Worm (Caenorhabditis elegans): ENCODE results near the gene F42H10.6.

F42H10.6 gene

DNA sequence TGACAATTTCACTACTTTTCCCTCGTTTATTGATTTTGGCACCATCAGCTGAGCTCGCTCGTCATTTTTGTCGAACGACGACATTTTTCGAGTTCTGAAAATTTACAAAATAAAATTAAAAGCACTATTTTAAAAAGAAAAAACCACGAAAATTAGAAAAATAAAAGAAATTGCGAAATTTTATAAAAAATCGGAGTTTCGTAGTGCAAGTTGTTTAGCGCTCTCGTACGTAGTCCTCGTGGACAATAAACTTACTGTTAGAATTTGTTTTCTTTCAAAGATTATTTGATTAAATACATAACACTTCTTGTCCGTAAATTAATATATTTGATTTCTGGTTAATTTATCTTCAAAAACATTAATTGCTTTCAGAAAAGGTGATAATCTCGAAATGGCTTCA is 10.0 kb upstream of the F42H10.6 start, which contains the start of the genes ess-2 and F42H10.2 (continued):
- TF ChIP-seq nhr-84 (tag; optimal IDR thresholded peaks at IDR 0.05) = no peak
- TF ChIP-seq ceh-90 (tag; optimal IDR thresholded peaks at IDR 0.05) = no peak
- no peak for TF ChIP-seq grh-1 (GFP tag; IDR thresholded peaks at IDR 0.05)
- peak; percentile 40 for TF ChIP-seq rnt-1 (tag; optimal IDR thresholded peaks at IDR 0.05)
- no peak for TF ChIP-seq mef-2 (tag; optimal IDR thresholded peaks at IDR 0.05)
- TF ChIP-seq nhr-71 (tag; optimal IDR thresholded peaks at IDR 0.05) = peak; percentile 53
- TF ChIP-seq efl-1 (optimal IDR thresholded peaks at IDR 0.05) = peak; percentile 54 to 56
- TF ChIP-seq efl-1 (GFP tag; optimal IDR thresholded peaks at IDR 0.05 in 1 of 2) = peak; percentile 52 to 93
- TF ChIP-seq mab-9 (GFP tag; IDR thresholded peaks at IDR 0.05) = no peak
- peak; percentile 71 for TF ChIP-seq lin-15B (tag; optimal IDR thresholded peaks at IDR 0.05)
- TF ChIP-seq unc-98 (GFP tag; IDR thresholded peaks at IDR 0.05) = no peak
- TF ChIP-seq fkh-4 (tag; optimal IDR thresholded peaks at IDR 0.05; ENCODE audit: borderline replicate concordance) = no peak
- TF ChIP-seq snu-23 (GFP tag; optimal IDR thresholded peaks at IDR 0.05) = peak; percentile 62
- TF ChIP-seq zag-1 (tag; optimal IDR thresholded peaks at IDR 0.05) = no peak
- no peak for TF ChIP-seq unc-30 (tag; optimal IDR thresholded peaks at IDR 0.05)
- no peak for TF ChIP-seq efl-3 (GFP tag; optimal IDR thresholded peaks at IDR 0.05)
- TF ChIP-seq ceh-88 (GFP tag; IDR thresholded peaks at IDR 0.05) = no peak
- peak; percentile 82 for TF ChIP-seq skn-1 (tag; optimal IDR thresholded peaks at IDR 0.05)
- TF ChIP-seq vab-15 (tag; optimal IDR thresholded peaks at IDR 0.05) = no peak
- TF ChIP-seq nhr-11 (tag; optimal IDR thresholded peaks at IDR 0.05) = no peak
- TF ChIP-seq swsn-7 (tag; optimal IDR thresholded peaks at IDR 0.05) = peak; percentile 43
- TF ChIP-seq blmp-1 (tag; optimal IDR thresholded peaks at IDR 0.05) = peak; percentile 54
- no peak for TF ChIP-seq nhr-19 (GFP tag; conservative IDR thresholded peaks at IDR 0.05)
- TF ChIP-seq ceh-8 (GFP tag; optimal IDR thresholded peaks at IDR 0.05) = no peak
- TF ChIP-seq aha-1 (tag; optimal IDR thresholded peaks at IDR 0.05) = no peak
- TF ChIP-seq nhr-90 (tag; optimal IDR thresholded peaks at IDR 0.05; ENCODE audit: poor library complexity) = no peak
- TF ChIP-seq xbp-1 (tag; optimal IDR thresholded peaks at IDR 0.05) = peak; percentile 36
- TF ChIP-seq F16B12.6 (tag; optimal IDR thresholded peaks at IDR 0.05) = no peak
- TF ChIP-seq sup-37 (GFP tag; optimal IDR thresholded peaks at IDR 0.05) = no peak
- no peak for TF ChIP-seq hlh-4 (tag; optimal IDR thresholded peaks at IDR 0.05)
- TF ChIP-seq C34B4.2 (tag; optimal IDR thresholded peaks at IDR 0.05) = no peak
- no peak for TF ChIP-seq fkh-8 (tag; optimal IDR thresholded peaks at IDR 0.05)
- TF ChIP-seq irx-1 (tag; optimal IDR thresholded peaks at IDR 0.05) = no peak
- TF ChIP-seq nhr-47 (tag; optimal IDR thresholded peaks at IDR 0.05) = peak; percentile 31
- no peak for TF ChIP-seq pax-3 (tag; optimal IDR thresholded peaks at IDR 0.05)
- peak; percentile 50 for TF ChIP-seq lin-13 (GFP tag; optimal IDR thresholded peaks at IDR 0.05)
- no peak for TF ChIP-seq fos-1 (tag; optimal IDR thresholded peaks at IDR 0.05)
- no peak for TF ChIP-seq nhr-85 (tag)
- TF ChIP-seq lin-39 (tag; optimal IDR thresholded peaks at IDR 0.05) = no peak
- TF ChIP-seq Y116A8C.19 (tag; optimal IDR thresholded peaks at IDR 0.05; ENCODE audit: borderline replicate concordance) = no peak
- no peak for TF ChIP-seq jun-1 (tag; optimal IDR thresholded peaks at IDR 0.05)
- TF ChIP-seq pag-3 (tag; optimal IDR thresholded peaks at IDR 0.05; ENCODE audit: borderline replicate concordance, insufficient read depth) = no peak
- peak; percentile 55 to 74 for TF ChIP-seq lin-35 (GFP tag; optimal IDR thresholded peaks at IDR 0.05)
- TF ChIP-seq snpc-4 (tag; optimal IDR thresholded peaks at IDR 0.05) = no peak
- TF ChIP-seq unc-62 (GFP tag; optimal IDR thresholded peaks at IDR 0.05) = no peak
- TF ChIP-seq nhr-28 (tag; optimal IDR thresholded peaks at IDR 0.05) = no peak
- TF ChIP-seq egl-27 (tag; optimal IDR thresholded peaks at IDR 0.05) = no peak
- peak; percentile 83 for TF ChIP-seq zip-4 (GFP tag; optimal IDR thresholded peaks at IDR 0.05)
- no peak for TF ChIP-seq ama-1 (optimal IDR thresholded peaks at IDR 0.05)
- no peak for TF ChIP-seq aly-2 (tag; optimal IDR thresholded peaks at IDR 0.05)
- no peak for TF ChIP-seq mdl-1 (tag; optimal IDR thresholded peaks at IDR 0.05)
- no peak for TF ChIP-seq lir-3 (tag; optimal IDR thresholded peaks at IDR 0.05; ENCODE audit: poor library complexity)
- TF ChIP-seq ztf-11 (tag; optimal IDR thresholded peaks at IDR 0.05) = no peak
- TF ChIP-seq dpl-1 (GFP tag; optimal IDR thresholded peaks at IDR 0.05) = peak; percentile 9 to 65 (median 33)
